Fruit fly (Drosophila melanogaster) whole organism, embryonic: ENCODE measurements around the gene CG33325.
A peak's percentile ranks its signal among the peaks of the same experiment; 100 is the strongest.

Experiments used
- Antp ChIP-seq: fragments of 200-800 bp; sonication (Bioruptor generic); optimal IDR thresholded peaks from 3 replicates; lab custom pipeline; 2016; ENCODE audit warnings: missing biosample characterization, missing genetic modification characterization
- Bgb ChIP-seq: fragments of 200-800 bp; sonication (Bioruptor generic); IDR thresholded peaks from 2 replicates; pipeline ENCODE4 v1.3.6; 2022; ENCODE audit warnings: missing biosample characterization, missing genetic modification characterization; ENCODE audit not compliant: partially characterized antibody
- Bteb2 ChIP-seq: fragments of 200-800 bp; sonication (Bioruptor generic); optimal IDR thresholded peaks from 2 replicates; lab custom pipeline; 2016; ENCODE audit warnings: missing biosample characterization, missing genetic modification characterization
- C15 ChIP-seq: fragments of 200-800 bp; sonication (Bioruptor generic); IDR thresholded peaks from 3 replicates; pipeline ENCODE4 v1.3.6; 2022; ENCODE audit warnings: missing biosample characterization, missing genetic modification characterization
- CG10366 ChIP-seq: fragments of 200-800 bp; sonication (Bioruptor generic); IDR thresholded peaks from 2 replicates; pipeline ENCODE4 v1.3.6; 2022; ENCODE audit warnings: missing biosample characterization, missing genetic modification characterization
- CG10959 ChIP-seq: fragments of 200-800 bp; sonication (Bioruptor generic); IDR thresholded peaks from 2 replicates; pipeline ENCODE4 v1.3.6; 2022; ENCODE audit warnings: missing biosample characterization, missing genetic modification characterization
- CG12071 ChIP-seq: fragments of 200-800 bp; sonication (Bioruptor generic); optimal IDR thresholded peaks from 3 replicates; lab custom pipeline; 2018; ENCODE audit warnings: missing biosample characterization, mild to moderate bottlenecking, missing genetic modification characterization
- CG12155 ChIP-seq: fragments of 200-800 bp; sonication (Bioruptor generic); optimal IDR thresholded peaks from 3 replicates; lab custom pipeline; 2016; ENCODE audit warnings: missing biosample characterization, missing genetic modification characterization
- CG13775 ChIP-seq: fragments of 200-800 bp; sonication (Bioruptor generic); optimal IDR thresholded peaks from 3 replicates; lab custom pipeline; 2017; ENCODE audit warnings: missing biosample characterization, mild to moderate bottlenecking, missing genetic modification characterization
- CG16815 ChIP-seq: fragments of 200-800 bp; sonication (Bioruptor generic); optimal IDR thresholded peaks from 3 replicates; lab custom pipeline; 2017; ENCODE audit warnings: missing biosample characterization, mild to moderate bottlenecking, missing genetic modification characterization
- CG2116 ChIP-seq: fragments of 200-800 bp; sonication (Bioruptor generic); optimal IDR thresholded peaks from 3 replicates; lab custom pipeline; 2018; ENCODE audit warnings: missing biosample characterization, mild to moderate bottlenecking, missing genetic modification characterization
- CG2129 ChIP-seq: fragments of 200-800 bp; sonication (Bioruptor generic); IDR thresholded peaks from 2 replicates; pipeline ENCODE4 v1.3.6; 2022; ENCODE audit warnings: missing biosample characterization, missing genetic modification characterization; ENCODE audit not compliant: partially characterized antibody
- CG3407 ChIP-seq: fragments of 200-800 bp; sonication (Bioruptor generic); optimal IDR thresholded peaks from 2 replicates; lab custom pipeline; 2018; ENCODE audit warnings: missing biosample characterization, mild to moderate bottlenecking, missing genetic modification characterization
- CG34422 ChIP-seq: fragments of 200-800 bp; sonication (Bioruptor generic); IDR thresholded peaks from 3 replicates; pipeline ENCODE4 v1.3.6; 2022; ENCODE audit warnings: missing biosample characterization, missing genetic modification characterization
- CG42726 ChIP-seq: fragments of 200-800 bp; sonication (Bioruptor generic); IDR thresholded peaks from 2 replicates; pipeline ENCODE4 v1.3.6; 2022; ENCODE audit warnings: missing biosample characterization, missing genetic modification characterization; ENCODE audit not compliant: partially characterized antibody
- CG4360 ChIP-seq: fragments of 200-800 bp; sonication (Bioruptor generic); IDR thresholded peaks from 2 replicates; pipeline ENCODE4 v1.3.6; 2022; ENCODE audit warnings: missing biosample characterization, missing genetic modification characterization
- CG4730 ChIP-seq: fragments of 200-800 bp; sonication (Bioruptor generic); IDR thresholded peaks from 2 replicates; pipeline ENCODE4 v1.3.6; 2022; ENCODE audit warnings: missing biosample characterization, missing genetic modification characterization
- CG6683 ChIP-seq: fragments of 200-800 bp; sonication (Bioruptor generic); optimal IDR thresholded peaks from 2 replicates; lab custom pipeline; 2017; ENCODE audit warnings: missing biosample characterization, mild to moderate bottlenecking, missing genetic modification characterization, missing genetic modification reagents
- CG6791 ChIP-seq: fragments of 200-800 bp; sonication (Bioruptor generic); IDR thresholded peaks from 3 replicates; pipeline ENCODE4 v1.3.6; 2022; ENCODE audit warnings: missing biosample characterization, missing genetic modification characterization; ENCODE audit not compliant: partially characterized antibody
- CG8089 ChIP-seq: fragments of 200-800 bp; sonication (Bioruptor generic); optimal IDR thresholded peaks from 3 replicates; lab custom pipeline; 2016; ENCODE audit warnings: missing biosample characterization, missing genetic modification characterization
- Camta ChIP-seq: fragments of 200-800 bp; sonication (Bioruptor generic); optimal IDR thresholded peaks from 2 replicates; lab custom pipeline; 2016; ENCODE audit warnings: missing biosample characterization, missing genetic modification characterization
- CrebB ChIP-seq: fragments of 200-800 bp; sonication (Bioruptor generic); optimal IDR thresholded peaks from 3 replicates; lab custom pipeline; 2018; ENCODE audit warnings: missing biosample characterization, mild to moderate bottlenecking, missing genetic modification characterization
- Dip2 ChIP-seq: fragments of 200-800 bp; sonication (Bioruptor generic); IDR thresholded peaks from 2 replicates; pipeline ENCODE4 v1.3.6; 2022; ENCODE audit warnings: missing biosample characterization, missing genetic modification characterization
- ERR ChIP-seq: fragments of 200-800 bp; sonication (Bioruptor generic); optimal IDR thresholded peaks from 2 replicates; lab custom pipeline; 2016; ENCODE audit warnings: missing biosample characterization, missing genetic modification characterization
- Hmx ChIP-seq: fragments of 200-800 bp; sonication (Bioruptor generic); optimal IDR thresholded peaks from 2 replicates; lab custom pipeline; 2016; ENCODE audit warnings: missing biosample characterization, missing genetic modification characterization
- Hr51 ChIP-seq, 2 experiments: fragments of 200-800 bp; sonication (Bioruptor generic); optimal IDR thresholded peaks; 2 replicates in 1 of 2; 3 replicates in 1 of 2; lab custom pipeline; 2016 to 2018; ENCODE audit warnings: missing biosample characterization in 2 of 2, missing genetic modification characterization in 2 of 2, mild to moderate bottlenecking in 1 of 2, moderate library complexity in 1 of 2
- MBD-R2 ChIP-seq: fragments of 200-800 bp; sonication (Bioruptor generic); IDR thresholded peaks from 2 replicates; pipeline ENCODE4 v1.3.6; 2022; ENCODE audit warnings: missing biosample characterization, missing genetic modification characterization
- NfI ChIP-seq: fragments of 200-800 bp; sonication (Bioruptor generic); optimal IDR thresholded peaks from 3 replicates; lab custom pipeline; 2018; ENCODE audit warnings: missing biosample characterization, mild to moderate bottlenecking, missing genetic modification characterization, moderate library complexity
- Ssrp ChIP-seq: fragments of 200-800 bp; sonication (Bioruptor generic); optimal IDR thresholded peaks from 2 replicates; lab custom pipeline; 2018; ENCODE audit warnings: missing biosample characterization, mild to moderate bottlenecking, missing genetic modification characterization, moderate library complexity
- Tbp ChIP-seq: fragments of >200 bp; optimal IDR thresholded peaks from 2 replicates; lab custom pipeline; 2018; ENCODE audit warnings: missing biosample characterization, missing genetic modification characterization
- aop ChIP-seq: fragments of 200-800 bp; sonication (Bioruptor generic); IDR thresholded peaks from 2 replicates; pipeline ENCODE4 v1.3.6; 2022; ENCODE audit warnings: missing biosample characterization, missing genetic modification characterization
- cas ChIP-seq: fragments of 200-800 bp; sonication (Bioruptor generic); IDR thresholded peaks from 2 replicates; pipeline ENCODE4 v1.3.6; 2022; ENCODE audit warnings: missing biosample characterization, missing genetic modification characterization
- crc ChIP-seq: fragments of 200-800 bp; sonication (Bioruptor generic); optimal IDR thresholded peaks from 2 replicates; lab custom pipeline; 2016; ENCODE audit warnings: missing biosample characterization, missing genetic modification characterization
- crol ChIP-seq: fragments of 200-800 bp; sonication (Bioruptor generic); IDR thresholded peaks from 2 replicates; pipeline ENCODE4 v1.3.6; 2022; ENCODE audit warnings: missing biosample characterization, missing genetic modification characterization
- crp ChIP-seq, 2 experiments: fragments of 200-800 bp; sonication (Bioruptor generic); optimal IDR thresholded peaks; 2 replicates in 1 of 2; 3 replicates in 1 of 2; lab custom pipeline; 2017; ENCODE audit warnings: missing biosample characterization in 2 of 2, missing genetic modification characterization in 2 of 2, mild to moderate bottlenecking in 1 of 2, moderate library complexity in 1 of 2
- danr ChIP-seq: fragments of 200-800 bp; sonication (Bioruptor generic); IDR thresholded peaks from 2 replicates; pipeline ENCODE4 v1.3.6; 2022; ENCODE audit warnings: missing biosample characterization, missing genetic modification characterization
- dimm ChIP-seq: fragments of 200-800 bp; sonication (Bioruptor generic); IDR thresholded peaks from 2 replicates; pipeline ENCODE4 v1.3.6; 2022; ENCODE audit warnings: missing biosample characterization, missing genetic modification characterization
- dmrt99B ChIP-seq: fragments of 200-800 bp; sonication (Bioruptor generic); optimal IDR thresholded peaks from 2 replicates; lab custom pipeline; 2018; ENCODE audit warnings: missing biosample characterization, mild to moderate bottlenecking, missing genetic modification characterization, moderate library complexity
- esg ChIP-seq: fragments of 200-800 bp; sonication (Bioruptor generic); conservative IDR thresholded peaks from 2 replicates; pipeline ENCODE4 v1.3.6; 2022; ENCODE audit warnings: missing biosample characterization, missing genetic modification characterization
- ftz-f1 ChIP-seq: fragments of 200-800 bp; sonication (Bioruptor generic); optimal IDR thresholded peaks from 2 replicates; lab custom pipeline; 2016; ENCODE audit warnings: missing biosample characterization, missing genetic modification characterization
- grau ChIP-seq: fragments of 200-800 bp; optimal IDR thresholded peaks from 3 replicates; lab custom pipeline; 2019; ENCODE audit warnings: missing biosample characterization, mild to moderate bottlenecking, missing genetic modification characterization, moderate library complexity
- gt ChIP-seq: fragments of 200-800 bp; sonication (Bioruptor generic); IDR thresholded peaks from 2 replicates; pipeline ENCODE4 v1.3.6; 2022; ENCODE audit warnings: missing biosample characterization, missing genetic modification characterization
- insv ChIP-seq, 2 experiments: fragments of 200-800 bp; sonication (Bioruptor generic); optimal IDR thresholded peaks; 3 replicates each; lab custom pipeline; 2016 to 2018; ENCODE audit warnings: missing biosample characterization in 2 of 2, missing genetic modification characterization in 2 of 2
- pfk ChIP-seq: fragments of 200-800 bp; sonication (Bioruptor generic); optimal IDR thresholded peaks from 2 replicates; lab custom pipeline; 2018; ENCODE audit warnings: missing biosample characterization, mild to moderate bottlenecking, missing genetic modification characterization, moderate library complexity
- sd ChIP-seq: fragments of 200-800 bp; sonication (Bioruptor generic); optimal IDR thresholded peaks from 3 replicates; lab custom pipeline; 2018; ENCODE audit warnings: missing biosample characterization, mild to moderate bottlenecking, missing genetic modification characterization, moderate library complexity
- sens ChIP-seq: fragments of 200-800 bp; sonication (Bioruptor generic); peaks from one replicate; lab custom pipeline; 2016; ENCODE audit warnings: missing biosample characterization, missing genetic modification characterization
- seq ChIP-seq: fragments of 200-800 bp; sonication (Bioruptor generic); IDR thresholded peaks from 2 replicates; pipeline ENCODE4 v1.3.6; 2022; ENCODE audit warnings: missing biosample characterization, missing genetic modification characterization
- tin ChIP-seq: fragments of 200-800 bp; sonication (Bioruptor generic); optimal IDR thresholded peaks from 3 replicates; lab custom pipeline; 2016; ENCODE audit warnings: missing biosample characterization, missing genetic modification characterization
- wdn ChIP-seq: fragments of 200-800 bp; sonication (Bioruptor generic); IDR thresholded peaks from 2 replicates; pipeline ENCODE4 v1.3.6; 2022; ENCODE audit warnings: missing biosample characterization, missing genetic modification characterization
- z ChIP-seq: fragments of 200-800 bp; sonication (Bioruptor generic); IDR thresholded peaks from 3 replicates; pipeline ENCODE4 v1.3.6; 2022; ENCODE audit warnings: missing biosample characterization, missing genetic modification characterization
- zen2 ChIP-seq: fragments of 200-800 bp; sonication (Bioruptor generic); IDR thresholded peaks from 3 replicates; pipeline ENCODE4 v1.3.6; 2022; ENCODE audit warnings: missing biosample characterization, missing genetic modification characterization; ENCODE audit not compliant: partially characterized antibody

Gene CG33325

dm6 chr3R:8694110-8694826 lies 14.4 kb upstream of the CG33325 start (continued):
- TF ChIP-seq CG13775 (GFP tag; lab: Kevin White, UChicago), result peak; percentile 17
- TF ChIP-seq Hr51 (GFP tag; optimal IDR thresholded peaks at IDR 0.05; lab: Kevin White, UChicago), result no peak
- TF ChIP-seq CG6683 (GFP tag; lab: Kevin White, UChicago), result no peak
- TF ChIP-seq pfk (GFP tag; lab: Kevin White, UChicago), result peak; percentile 33
- peak; percentile 74 for TF ChIP-seq CrebB (tag; lab: Kevin White, UChicago)
- TF ChIP-seq grau (tag; lab: Kevin White, UChicago), result no peak
- peak; percentile 47; the same call in 1 of the 2 replicates for TF ChIP-seq wdn (GFP tag; lab: Robert Waterston, UW)
- TF ChIP-seq Tbp (GFP tag; lab: Kevin White, UChicago), result no peak
- TF ChIP-seq CG4360, result no peak
- peak; percentile 89 for TF ChIP-seq z (GFP tag; lab: Robert Waterston, UW)
- no peak for TF ChIP-seq CG34422 (GFP tag; lab: Robert Waterston, UW)
- TF ChIP-seq sd (tag; lab: Kevin White, UChicago), result no peak
- no peak for TF ChIP-seq esg
- TF ChIP-seq gt (GFP tag; lab: Robert Waterston, UW), result no peak
- TF ChIP-seq Bteb2 (GFP tag; lab: Kevin White, UChicago), result no peak
- no peak for TF ChIP-seq NfI (GFP tag; lab: Kevin White, UChicago)
- no peak for TF ChIP-seq CG6791 (GFP tag; lab: Robert Waterston, UW)
- no peak for TF ChIP-seq Camta (GFP tag; lab: Kevin White, UChicago)
- TF ChIP-seq CG16815 (GFP tag; lab: Kevin White, UChicago), result no peak
- no peak for TF ChIP-seq Ssrp (tag; lab: Kevin White, UChicago)
- no peak for TF ChIP-seq CG4730 (GFP tag; lab: Robert Waterston, UW)
- TF ChIP-seq CG8089 (GFP tag; lab: Kevin White, UChicago), result no peak
- TF ChIP-seq Antp (GFP tag; lab: Kevin White, UChicago), result no peak
- TF ChIP-seq Hmx, result no peak
- no peak for TF ChIP-seq CG10959
- no peak for TF ChIP-seq crc
- TF ChIP-seq CG2116 (GFP tag; lab: Kevin White, UChicago), result no peak
- TF ChIP-seq ERR, result no peak
- TF ChIP-seq Dip2 (GFP tag; lab: Robert Waterston, UW), result no peak
- TF ChIP-seq sens (GFP tag; lab: Kevin White, UChicago), result no peak
- no peak for TF ChIP-seq CG2129 (GFP tag; lab: Robert Waterston, UW)
- no peak for TF ChIP-seq CG42726
- TF ChIP-seq CG3407 (GFP tag; lab: Kevin White, UChicago), result no peak
- TF ChIP-seq dimm (GFP tag; lab: Robert Waterston, UW), result no peak
- TF ChIP-seq C15 (GFP tag; lab: Robert Waterston, UW), result peak; percentile 31; the same call in 1 of the 3 replicates
- TF ChIP-seq Bgb (GFP tag; lab: Robert Waterston, UW), result no peak
- no peak for TF ChIP-seq crol
- TF ChIP-seq MBD-R2 (GFP tag; lab: Robert Waterston, UW), result no peak
- peak; percentile 63 for TF ChIP-seq CG12071
- TF ChIP-seq zen2 (GFP tag; lab: Robert Waterston, UW), result no peak
- no peak for TF ChIP-seq CG10366 (GFP tag; lab: Robert Waterston, UW)
- no peak for TF ChIP-seq cas (GFP tag; lab: Robert Waterston, UW)
- TF ChIP-seq danr (GFP tag; lab: Robert Waterston, UW), result no peak
- TF ChIP-seq dmrt99B (tag; lab: Kevin White, UChicago), result no peak
- TF ChIP-seq insv (GFP tag; optimal IDR thresholded peaks at IDR 0.05; lab: Kevin White, UChicago), result no peak
- TF ChIP-seq aop, result no peak
- TF ChIP-seq CG12155 (GFP tag; lab: Kevin White, UChicago), result no peak
- TF ChIP-seq ftz-f1 (GFP tag; lab: Kevin White, UChicago), result no peak
- TF ChIP-seq tin (GFP tag; lab: Kevin White, UChicago), result no peak
- peak; percentile 89 for TF ChIP-seq seq (GFP tag; lab: Robert Waterston, UW)
- TF ChIP-seq crp (GFP tag; optimal IDR thresholded peaks at IDR 0.05; lab: Kevin White, UChicago), result no peak
